Worm (Caenorhabditis elegans) whole organism, L1 larva: ENCODE measurements around the gene C06A1.7.

ENCODE experiments used
- ces-1 ChIP-seq: fragments of 150-350 bp; optimal IDR thresholded peaks from 2 replicates; lab custom pipeline; 2014; ENCODE audit warnings: missing biosample characterization, missing genetic modification reagents, missing genetic modification characterization
- lsy-2 ChIP-seq, 2 experiments: fragments of 150-350 bp; optimal IDR thresholded peaks; 2 replicates each; lab custom pipeline; 2014; ENCODE audit warnings: missing biosample characterization in 2 of 2, missing genetic modification characterization in 2 of 2
- mdl-1 ChIP-seq, 2 experiments: fragments of 150-350 bp; optimal IDR thresholded peaks; 2 replicates each; lab custom pipeline; 2014 to 2017; ENCODE audit warnings: missing biosample characterization in 2 of 2, missing genetic modification characterization in 2 of 2, inconsistent platforms in 1 of 2
- nhr-11 ChIP-seq: fragments of 150-350 bp; optimal IDR thresholded peaks from 2 replicates; lab custom pipeline; 2014; ENCODE audit warnings: missing biosample characterization, missing genetic modification characterization
- nhr-237 ChIP-seq: fragments of 150-350 bp; optimal IDR thresholded peaks from 2 replicates; lab custom pipeline; 2014; ENCODE audit warnings: missing biosample characterization, missing genetic modification characterization
- nhr-77 ChIP-seq: fragments of 150-350 bp; optimal IDR thresholded peaks from 2 replicates; lab custom pipeline; 2014; ENCODE audit warnings: missing biosample characterization, missing genetic modification characterization
- pax-3 ChIP-seq: fragments of 200-800 bp; sonication (Bioruptor generic); optimal IDR thresholded peaks from 2 replicates; lab custom pipeline; 2018; ENCODE audit warnings: mild to moderate bottlenecking, missing genetic modification characterization, moderate library complexity, missing compliant biosample characterization

DNA sequence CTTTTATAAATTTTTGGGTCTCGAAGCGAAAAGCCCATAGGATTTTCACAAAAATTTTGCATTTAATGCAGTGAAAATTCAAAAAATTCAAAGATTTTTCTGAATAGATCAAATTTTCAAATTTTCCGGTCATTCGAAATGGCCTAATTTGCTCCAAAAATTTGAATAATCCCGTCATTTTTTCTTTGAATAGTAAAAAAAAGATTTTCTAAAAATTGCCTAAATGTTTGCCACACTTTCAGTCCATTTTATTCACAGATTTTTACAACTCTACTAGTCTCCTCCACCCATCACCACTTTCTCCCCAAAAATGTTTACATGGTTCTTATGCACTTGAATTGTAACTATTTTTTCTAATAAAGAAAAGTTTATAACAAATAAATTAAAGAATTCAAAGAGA, 30.7 kb upstream of the C06A1.7 start:
- TF ChIP-seq nhr-77 (tag; lab: Kevin White, UChicago) = no peak
- TF ChIP-seq ces-1 (GFP tag; lab: Kevin White, UChicago) = no peak
- no peak for TF ChIP-seq mdl-1 (tag; optimal IDR thresholded peaks at IDR 0.05; lab: Kevin White, UChicago)
- TF ChIP-seq lsy-2 (tag; optimal IDR thresholded peaks at IDR 0.05; lab: Kevin White, UChicago) = no peak
- no peak for TF ChIP-seq nhr-237 (tag; lab: Kevin White, UChicago)
- no peak for TF ChIP-seq pax-3
- TF ChIP-seq nhr-11 = no peak
